Fruit fly (Drosophila melanogaster) whole organism, wandering third instar larva: ENCODE measurements around the gene CG14803.

Source experiments
- CrebA ChIP-seq: fragments of 200-800 bp; sonication (Bioruptor generic); optimal IDR thresholded peaks from 2 replicates; lab custom pipeline; 2016; ENCODE audit warnings: missing biosample characterization, mild to moderate bottlenecking, missing genetic modification characterization, borderline replicate concordance
- Myc ChIP-seq: fragments of >200 bp; optimal IDR thresholded peaks from 2 replicates; lab custom pipeline; 2017
- br ChIP-seq: fragments of 200-800 bp; sonication (Bioruptor generic); optimal IDR thresholded peaks from 2 replicates; lab custom pipeline; 2016; ENCODE audit warnings: missing biosample characterization, missing genetic modification characterization
- foxo ChIP-seq, 2 experiments: fragments of 200-800 bp; sonication (Bioruptor generic); optimal IDR thresholded peaks; 2 replicates in 1 of 2; 3 replicates in 1 of 2; lab custom pipeline; 2016 to 2017; ENCODE audit warnings: missing biosample characterization in 2 of 2, missing genetic modification characterization in 2 of 2
- lola ChIP-seq: fragments of >200 bp; optimal IDR thresholded peaks from 2 replicates; lab custom pipeline; 2017; ENCODE audit warnings: missing biosample characterization, missing genetic modification characterization
- psq ChIP-seq: fragments of 200-800 bp; sonication (Bioruptor generic); optimal IDR thresholded peaks from 3 replicates; lab custom pipeline; 2017; ENCODE audit warnings: missing biosample characterization, mild to moderate bottlenecking, missing genetic modification characterization, moderate library complexity
- sv ChIP-seq: fragments of 200-800 bp; sonication (Bioruptor generic); optimal IDR thresholded peaks from 3 replicates; lab custom pipeline; 2016; ENCODE audit warnings: missing biosample characterization, missing genetic modification characterization
- usp ChIP-seq: fragments of >200 bp; optimal IDR thresholded peaks from 2 replicates; lab custom pipeline; 2017; ENCODE audit warnings: missing biosample characterization, missing genetic modification characterization

dm6 chrX:1901605-1902136 is 33.0 kb downstream of the CG14803 start, which contains the start of gene Ldaf1:
- TF ChIP-seq br (no peak), usp (GFP tag; lab: Kevin White, UChicago) (no peak), CrebA (no peak), foxo (GFP tag; optimal IDR thresholded peaks at IDR 0.05; lab: Kevin White, UChicago) (no peak), Myc (lab: Kevin White, UChicago) (no peak), lola (GFP tag; lab: Kevin White, UChicago) (no peak), sv (GFP tag; lab: Kevin White, UChicago) (no peak), psq (GFP tag; lab: Kevin White, UChicago) (no peak)
